Worm (Caenorhabditis elegans) whole organism, L1 larva: ENCODE measurements around the gene K01A12.3.

ENCODE experiments used
- dsc-1 ChIP-seq: sonication (generic microtip); optimal IDR thresholded peaks from 2 replicates; lab custom pipeline; 2016; ENCODE audit warnings: mild to moderate bottlenecking, missing genetic modification characterization, missing compliant biosample characterization
- fkh-10 ChIP-seq: sonication (generic microtip); optimal IDR thresholded peaks from 2 replicates; lab custom pipeline; 2017; ENCODE audit warnings: missing biosample characterization, missing genetic modification reagents, missing genetic modification characterization
- lin-39 ChIP-seq: fragments of 150-350 bp; optimal IDR thresholded peaks from 2 replicates; lab custom pipeline; 2014; ENCODE audit warnings: missing biosample characterization, missing genetic modification reagents, missing genetic modification characterization
- nhr-76 ChIP-seq: sonication (generic microtip); optimal IDR thresholded peaks from 2 replicates; lab custom pipeline; 2017; ENCODE audit warnings: missing biosample characterization, missing genetic modification characterization
- nhr-84 ChIP-seq: sonication (generic microtip); optimal IDR thresholded peaks from 2 replicates; lab custom pipeline; 2017; ENCODE audit warnings: missing biosample characterization, missing genetic modification characterization
- sox-4 ChIP-seq: sonication (generic microtip); optimal IDR thresholded peaks from 2 replicates; lab custom pipeline; 2016; ENCODE audit warnings: missing genetic modification characterization, missing compliant biosample characterization
- unc-86 ChIP-seq: sonication (generic microtip); optimal IDR thresholded peaks from 2 replicates; lab custom pipeline; 2016; ENCODE audit warnings: missing genetic modification characterization, missing compliant biosample characterization
- ztf-4 ChIP-seq: fragments of 150-350 bp; optimal IDR thresholded peaks from 2 replicates; lab custom pipeline; 2014; ENCODE audit warnings: missing biosample characterization, missing genetic modification characterization

ce11 chrX:8598491-8598890 lies 26.5 kb downstream of the K01A12.3 start:
- TF ChIP-seq nhr-84 (tag; lab: Kevin White, UChicago) (no peak), sox-4 (tag; lab: Kevin White, UChicago) (no peak), unc-86 (tag; lab: Kevin White, UChicago) (no peak), dsc-1 (tag; lab: Kevin White, UChicago) (no peak), ztf-4 (tag; lab: Kevin White, UChicago) (no peak), nhr-76 (tag; lab: Kevin White, UChicago) (no peak), lin-39 (no peak), fkh-10 (GFP tag; lab: Kevin White, UChicago) (no peak)
